Fruit fly (Drosophila melanogaster): Measurements from ENCODE around the gene Trmt112.

Trmt112 gene

dm6 chr3L:21201246-21201896 is 15.3 kb downstream of the Trmt112 start (continued):
- no peak for TF ChIP-seq CG13624 (GFP tag; optimal IDR thresholded peaks at IDR 0.05)
- no peak for TF ChIP-seq run (tag; optimal IDR thresholded peaks at IDR 0.05)
- no peak for TF ChIP-seq ftz-f1 (GFP tag; optimal IDR thresholded peaks at IDR 0.05)
- no peak for TF ChIP-seq CkIIα-i1 (GFP tag; IDR thresholded peaks at IDR 0.05)
- peak; percentile 5 for TF ChIP-seq fd3F (GFP tag; optimal IDR thresholded peaks at IDR 0.05)
- TF ChIP-seq CG13123 (GFP tag; optimal IDR thresholded peaks at IDR 0.05), result no peak
- no peak for TF ChIP-seq CG18764 (GFP tag; optimal IDR thresholded peaks at IDR 0.05)
- TF ChIP-seq Drgx (GFP tag; IDR thresholded peaks at IDR 0.05), result 0 out of 2 replicates have a peak, but pooled peaks have one; percentile 27

- 0 out of 2 replicates have a peak, but pooled peaks have one; percentile 30 for TF ChIP-seq vvl (GFP tag; IDR thresholded peaks at IDR 0.05)
- peak; percentile 42; the same call in 2 of the 3 replicates for TF ChIP-seq row (GFP tag; IDR thresholded peaks at IDR 0.05)
- TF ChIP-seq Blimp-1 (GFP tag; optimal IDR thresholded peaks at IDR 0.05), result peak; percentile 27
- no peak for TF ChIP-seq gsb-n (tag; optimal IDR thresholded peaks at IDR 0.05)
- peak; percentile 16 for TF ChIP-seq CG17359 (tag; optimal IDR thresholded peaks at IDR 0.05)
- no peak for TF ChIP-seq knrl (GFP tag; IDR thresholded peaks at IDR 0.05; ENCODE audit: partially characterized antibody)
- TF ChIP-seq slbo (GFP tag; IDR thresholded peaks at IDR 0.05), result 0 out of 2 replicates have a peak, but pooled peaks have one; percentile 24
- peak; percentile 27 for TF ChIP-seq gem (tag; optimal IDR thresholded peaks at IDR 0.05)
- TF ChIP-seq CG10654 (GFP tag; optimal IDR thresholded peaks at IDR 0.05), result no peak
- no peak for TF ChIP-seq sug (tag; optimal IDR thresholded peaks at IDR 0.05)
- TF ChIP-seq CG7963 (GFP tag; IDR thresholded peaks at IDR 0.05; ENCODE audit: partially characterized antibody), result no peak
- no peak for TF ChIP-seq Optix (GFP tag; IDR thresholded peaks at IDR 0.05)
- peak; percentile 36; the same call in 1 of the 2 replicates for TF ChIP-seq CG9932 (GFP tag; IDR thresholded peaks at IDR 0.05)
- TF ChIP-seq bbx (GFP tag; IDR thresholded peaks at IDR 0.05; ENCODE audit: partially characterized antibody), result peak; percentile 16; the same call in 1 of the 2 replicates
- no peak for TF ChIP-seq Sry-β (GFP tag; optimal IDR thresholded peaks at IDR 0.05)
- 0 out of 2 replicates have a peak, but pooled peaks have one; percentile 33 for TF ChIP-seq crol (GFP tag; IDR thresholded peaks at IDR 0.05)
- TF ChIP-seq stwl (tag; optimal IDR thresholded peaks at IDR 0.05), result no peak
- no peak for TF ChIP-seq CG8281 (tag; optimal IDR thresholded peaks at IDR 0.05)
- TF ChIP-seq tll (GFP tag; optimal IDR thresholded peaks at IDR 0.05), result no peak
- 0 out of 2 replicates have a peak, but pooled peaks have one; percentile 25 for TF ChIP-seq CG31441 (GFP tag; IDR thresholded peaks at IDR 0.05)
- TF ChIP-seq toy (GFP tag; IDR thresholded peaks at IDR 0.05), result 0 out of 2 replicates have a peak, but pooled peaks have one; percentile 9
- TF ChIP-seq Hr78 (GFP tag; optimal IDR thresholded peaks at IDR 0.05), result peak in 1 of 2 experiments; percentile 25
- 0 out of 3 replicates have a peak, but pooled peaks have one; percentile 10 for TF ChIP-seq sr (GFP tag; IDR thresholded peaks at IDR 0.05)
- TF ChIP-seq dmrt99B (tag; optimal IDR thresholded peaks at IDR 0.05), result peak; percentile 5
- no peak for TF ChIP-seq pita (GFP tag; optimal IDR thresholded peaks at IDR 0.05)
- TF ChIP-seq CkIIα-i1 (GFP tag; IDR thresholded peaks at IDR 0.05), result no peak
- no peak for TF ChIP-seq CG13624 (GFP tag; optimal IDR thresholded peaks at IDR 0.05)
- TF ChIP-seq gce (GFP tag; IDR thresholded peaks at IDR 0.05), result 0 out of 3 replicates have a peak, but pooled peaks have one; percentile 55
- no peak for TF ChIP-seq tap (tag; optimal IDR thresholded peaks at IDR 0.05)
- 0 out of 2 replicates have a peak, but pooled peaks have one; percentile 19 for TF ChIP-seq Drgx (GFP tag; IDR thresholded peaks at IDR 0.05)
- no peak for TF ChIP-seq CG8924 (tag; optimal IDR thresholded peaks at IDR 0.05)
- no peak for TF ChIP-seq jigr1 (GFP tag; IDR thresholded peaks at IDR 0.05)
- no peak for TF ChIP-seq pan (optimal IDR thresholded peaks at IDR 0.05)
- TF ChIP-seq pan (GFP tag; optimal IDR thresholded peaks at IDR 0.05 in 1 of 2, IDR thresholded peaks at IDR 0.05 in 1 of 2), result peak in 1 of 2 experiments; percentile 26
- peak; percentile 20 for TF ChIP-seq phol (tag; optimal IDR thresholded peaks at IDR 0.05)
- TF ChIP-seq CG5180 (GFP tag; optimal IDR thresholded peaks at IDR 0.05), result no peak
- peak; percentile 7 for TF ChIP-seq NfI (GFP tag; optimal IDR thresholded peaks at IDR 0.05)
- peak; percentile 22 for TF ChIP-seq CG7839 (tag; optimal IDR thresholded peaks at IDR 0.05)
- TF ChIP-seq unpg (GFP tag; optimal IDR thresholded peaks at IDR 0.05), result no peak
- 0 out of 2 replicates have a peak, but pooled peaks have one; percentile 8 for TF ChIP-seq Nf-YA (GFP tag; IDR thresholded peaks at IDR 0.05)
- peak; percentile 35 for TF ChIP-seq sd (tag; optimal IDR thresholded peaks at IDR 0.05)
Observed at dm6 chr3L:21200587-21200986, 16.1 kb downstream of the Trmt112 start.
